Fruit fly (Drosophila melanogaster): ENCODE measurements around the gene CG42450.

CG42450 gene

dm6 chrX:18788143-18788745 lies 24.9 kb upstream of the CG42450 start, which contains the start of the genes CG6961 and S6KL (continued):
- TF ChIP-seq nerfin-1 (tag; optimal IDR thresholded peaks at IDR 0.05) (peak; percentile 31), Sin3A (optimal IDR thresholded peaks at IDR 0.05) (peak; percentile 91), Dbx (GFP tag; IDR thresholded peaks at IDR 0.05) (no peak), zfh1 (GFP tag; IDR thresholded peaks at IDR 0.05) (no peak), kni (GFP tag; optimal IDR thresholded peaks at IDR 0.05) (no peak), YL-1 (GFP tag; optimal IDR thresholded peaks at IDR 0.05) (peak; percentile 70), Max (GFP tag; optimal IDR thresholded peaks at IDR 0.05) (no peak), Elba2 (GFP tag; optimal IDR thresholded peaks at IDR 0.05) (no peak), CG17829 (tag; optimal IDR thresholded peaks at IDR 0.05) (peak; percentile 18), ap (GFP tag; IDR thresholded peaks at IDR 0.05) (no peak), Ravus (GFP tag; IDR thresholded peaks at IDR 0.05) (no peak), pros (GFP tag; optimal IDR thresholded peaks at IDR 0.05) (no peak), zf30C (GFP tag; optimal IDR thresholded peaks at IDR 0.05) (no peak), tup (GFP tag; optimal IDR thresholded peaks at IDR 0.05) (no peak), Nf-YA (GFP tag; IDR thresholded peaks at IDR 0.05) (no peak), CG5953 (GFP tag; IDR thresholded peaks at IDR 0.05) (no peak), CG10147 (GFP tag; optimal IDR thresholded peaks at IDR 0.05) (no peak), Dip2 (GFP tag; IDR thresholded peaks at IDR 0.05) (no peak), nau (GFP tag; optimal IDR thresholded peaks at IDR 0.05) (no peak), CG10959 (GFP tag; IDR thresholded peaks at IDR 0.05) (no peak), Pdp1 (GFP tag; optimal IDR thresholded peaks at IDR 0.05) (peak in 1 of 2 experiments; percentile 97), tgo (GFP tag; IDR thresholded peaks at IDR 0.05) (no peak), CG33557 (GFP tag; optimal IDR thresholded peaks at IDR 0.05) (no peak), CG10431 (GFP tag; optimal IDR thresholded peaks at IDR 0.05) (no peak), zen (tag; optimal IDR thresholded peaks at IDR 0.05) (no peak), CG11247 (GFP tag; IDR thresholded peaks at IDR 0.05) (no peak), pb (GFP tag; optimal IDR thresholded peaks at IDR 0.05) (no peak), yki (optimal IDR thresholded peaks at IDR 0.05) (no peak), pan (optimal IDR thresholded peaks at IDR 0.05) (no peak), pan (GFP tag; optimal IDR thresholded peaks at IDR 0.05 in 1 of 2, IDR thresholded peaks at IDR 0.05 in 1 of 2) (no peak), CG6854 (GFP tag; optimal IDR thresholded peaks at IDR 0.05) (no peak), chinmo (GFP tag; IDR thresholded peaks at IDR 0.05; ENCODE audit: partially characterized antibody) (0 out of 4 replicates have a peak, but pooled peaks have one; percentile 11), lov (optimal IDR thresholded peaks at IDR 0.05) (no peak), lov (GFP tag; IDR thresholded peaks at IDR 0.05) (no peak), ssp (GFP tag; IDR thresholded peaks at IDR 0.05) (peak; percentile 98), CG2712 (tag; optimal IDR thresholded peaks at IDR 0.05) (peak; percentile 22), CG3281 (GFP tag; optimal IDR thresholded peaks at IDR 0.05) (no peak), phol (tag; optimal IDR thresholded peaks at IDR 0.05) (peak; percentile 53), CG6254 (GFP tag; optimal IDR thresholded peaks at IDR 0.05) (no peak), CHES-1-like (GFP tag; optimal IDR thresholded peaks at IDR 0.05) (no peak), CG4404 (GFP tag; IDR thresholded peaks at IDR 0.05) (no peak), ara (GFP tag; IDR thresholded peaks at IDR 0.05) (no peak), schlank (tag; optimal IDR thresholded peaks at IDR 0.05) (no peak), CG15601 (tag; optimal IDR thresholded peaks at IDR 0.05) (no peak), HLH3B (GFP tag; IDR thresholded peaks at IDR 0.05) (no peak), kay (GFP tag; optimal IDR thresholded peaks at IDR 0.05) (no peak), CG3995 (GFP tag; optimal IDR thresholded peaks at IDR 0.05) (no peak), CG2889 (GFP tag; IDR thresholded peaks at IDR 0.05) (no peak), gcm2 (GFP tag; optimal IDR thresholded peaks at IDR 0.05) (no peak), oc (tag; optimal IDR thresholded peaks at IDR 0.05) (no peak), CG1233 (GFP tag; optimal IDR thresholded peaks at IDR 0.05) (no peak), CG30020 (tag; optimal IDR thresholded peaks at IDR 0.05) (peak; percentile 95)
